Fruit fly (Drosophila melanogaster): ENCODE results near the gene Ugt316A1.

Gene Ugt316A1

dm6 chr3L:19041665-19042385, 20.8 kb downstream of the Ugt316A1 start:
- TF ChIP-seq pan (optimal IDR thresholded peaks at IDR 0.05) (no peak), woc (GFP tag; optimal IDR thresholded peaks at IDR 0.05) (peak; percentile 72), sage (GFP tag; optimal IDR thresholded peaks at IDR 0.05) (peak; percentile 70), OdsH (GFP tag; optimal IDR thresholded peaks at IDR 0.05) (peak; percentile 84), ey (GFP tag; optimal IDR thresholded peaks at IDR 0.05) (peak; percentile 72), usp (GFP tag; optimal IDR thresholded peaks at IDR 0.05) (no peak), dmrt93B (GFP tag; optimal IDR thresholded peaks at IDR 0.05) (peak; percentile 56), Mio (GFP tag; optimal IDR thresholded peaks at IDR 0.05) (no peak), foxo (GFP tag; optimal IDR thresholded peaks at IDR 0.05) (peak in 1 of 2 experiments; percentile 79), fru (GFP tag; optimal IDR thresholded peaks at IDR 0.05) (peak; percentile 84), h (GFP tag; optimal IDR thresholded peaks at IDR 0.05) (peak; percentile 83), CG9705 (GFP tag; optimal IDR thresholded peaks at IDR 0.05) (peak; percentile 13), br (GFP tag; optimal IDR thresholded peaks at IDR 0.05) (peak; percentile 72), dl (GFP tag; optimal IDR thresholded peaks at IDR 0.05; ENCODE audit: insufficient read depth in 1 of 2, partially characterized antibody in 2 of 2) (no peak), Hr83 (GFP tag; optimal IDR thresholded peaks at IDR 0.05; ENCODE audit: poor library complexity, severe bottlenecking) (peak; percentile 27), HLH106 (tag; optimal IDR thresholded peaks at IDR 0.05) (peak; percentile 74), Sp1 (GFP tag; optimal IDR thresholded peaks at IDR 0.05) (peak; percentile 79), Myc (optimal IDR thresholded peaks at IDR 0.05) (no peak), Rel (GFP tag; optimal IDR thresholded peaks at IDR 0.05) (peak; percentile 62), Rel (tag; optimal IDR thresholded peaks at IDR 0.05) (no peak), Dfd (GFP tag; optimal IDR thresholded peaks at IDR 0.05) (no peak), tai (GFP tag; optimal IDR thresholded peaks at IDR 0.05) (peak; percentile 63), brk (GFP tag; optimal IDR thresholded peaks at IDR 0.05) (peak; percentile 3), rgr (GFP tag; optimal IDR thresholded peaks at IDR 0.05) (peak; percentile 58), Abd-B (GFP tag; optimal IDR thresholded peaks at IDR 0.05) (no peak), CG32264 (GFP tag; optimal IDR thresholded peaks at IDR 0.05) (peak; percentile 31), Hnf4 (GFP tag; optimal IDR thresholded peaks at IDR 0.05) (peak; percentile 23), psq (GFP tag; optimal IDR thresholded peaks at IDR 0.05) (peak; percentile 86), Dif (GFP tag; optimal IDR thresholded peaks at IDR 0.05; ENCODE audit: partially characterized antibody) (peak; percentile 29), sv (GFP tag; optimal IDR thresholded peaks at IDR 0.05) (peak; percentile 20)

DNA sequence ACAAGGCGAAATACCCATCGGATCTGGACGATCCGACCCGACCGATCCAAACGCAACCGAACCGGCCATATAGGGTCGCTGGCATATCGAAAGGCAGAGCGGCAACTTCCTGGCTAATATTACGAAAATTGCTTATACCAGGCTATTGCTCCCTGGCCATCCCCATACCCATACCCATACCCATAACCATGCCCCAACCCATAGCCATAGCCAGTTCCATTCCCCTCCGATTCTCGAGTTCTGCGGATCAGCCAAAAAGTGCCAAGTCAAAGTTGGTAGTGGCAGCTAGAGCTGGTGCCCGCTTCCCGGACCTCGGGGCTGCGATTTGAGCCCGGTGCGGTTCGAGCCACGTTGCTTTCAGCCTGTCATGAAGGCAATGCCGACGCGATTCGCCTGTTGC, 21.5 kb downstream of the Ugt316A1 start:
- TF ChIP-seq dl (GFP tag; optimal IDR thresholded peaks at IDR 0.05; ENCODE audit: insufficient read depth in 1 of 2, partially characterized antibody in 2 of 2) (peak in 1 of 2 experiments; percentile 41), CrebA (GFP tag; optimal IDR thresholded peaks at IDR 0.05; ENCODE audit: borderline replicate concordance) (peak; percentile 23), Vsx2 (GFP tag; optimal IDR thresholded peaks at IDR 0.05; ENCODE audit: partially characterized antibody) (peak; percentile 73), sage (GFP tag; optimal IDR thresholded peaks at IDR 0.05) (no peak), tai (GFP tag; optimal IDR thresholded peaks at IDR 0.05) (no peak)

DNA sequence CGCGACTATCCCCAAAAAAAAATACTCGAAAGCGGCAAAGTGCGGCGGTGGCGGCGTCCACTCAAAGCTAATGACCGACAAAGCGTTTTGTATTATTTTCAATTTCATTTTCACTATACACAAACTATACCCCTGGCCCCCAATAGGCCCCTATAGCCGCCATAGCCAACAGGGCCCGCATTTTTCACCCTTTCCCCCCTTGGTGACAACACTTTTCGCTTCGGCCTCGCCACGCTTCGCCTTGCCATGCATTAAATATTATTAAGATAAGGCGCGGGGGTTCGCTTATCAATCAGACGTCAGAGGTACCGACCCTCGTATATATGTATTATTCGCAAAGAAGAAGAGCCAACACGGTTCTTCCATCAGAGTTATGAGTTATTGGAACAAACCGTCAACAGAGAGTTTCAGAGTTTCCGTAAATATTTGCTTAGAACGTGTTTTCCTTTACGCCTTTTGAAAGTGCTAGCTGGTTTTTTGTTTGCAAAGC, 22.4 kb downstream of the Ugt316A1 start:
- no peak for TF ChIP-seq OdsH (GFP tag; optimal IDR thresholded peaks at IDR 0.05)
- no peak for TF ChIP-seq dl (GFP tag; optimal IDR thresholded peaks at IDR 0.05; ENCODE audit: insufficient read depth in 1 of 2, partially characterized antibody in 2 of 2)
- TF ChIP-seq fru (GFP tag; optimal IDR thresholded peaks at IDR 0.05): no peak
- TF ChIP-seq Myc (optimal IDR thresholded peaks at IDR 0.05): no peak
- TF ChIP-seq Mio (GFP tag; optimal IDR thresholded peaks at IDR 0.05): no peak
- TF ChIP-seq sage (GFP tag; optimal IDR thresholded peaks at IDR 0.05): no peak
- no peak for TF ChIP-seq rgr (GFP tag; optimal IDR thresholded peaks at IDR 0.05)
- TF ChIP-seq Hnf4 (GFP tag; optimal IDR thresholded peaks at IDR 0.05): no peak
- TF ChIP-seq Vsx2 (GFP tag; optimal IDR thresholded peaks at IDR 0.05; ENCODE audit: partially characterized antibody): no peak
- TF ChIP-seq Hr83 (GFP tag; optimal IDR thresholded peaks at IDR 0.05; ENCODE audit: poor library complexity, severe bottlenecking): no peak
- TF ChIP-seq h (GFP tag; optimal IDR thresholded peaks at IDR 0.05): peak; percentile 83
- TF ChIP-seq dmrt93B (GFP tag; optimal IDR thresholded peaks at IDR 0.05): no peak
- no peak for TF ChIP-seq Hr78 (GFP tag; optimal IDR thresholded peaks at IDR 0.05)
- TF ChIP-seq usp (GFP tag; optimal IDR thresholded peaks at IDR 0.05): no peak
- no peak for TF ChIP-seq dsf (GFP tag; optimal IDR thresholded peaks at IDR 0.05; ENCODE audit: borderline replicate concordance)
- no peak for TF ChIP-seq CG9705 (GFP tag; optimal IDR thresholded peaks at IDR 0.05)
- no peak for TF ChIP-seq Jra (GFP tag; optimal IDR thresholded peaks at IDR 0.05)
- TF ChIP-seq pan (optimal IDR thresholded peaks at IDR 0.05): no peak
- no peak for TF ChIP-seq GATAd (GFP tag; optimal IDR thresholded peaks at IDR 0.05)
- TF ChIP-seq ey (GFP tag; optimal IDR thresholded peaks at IDR 0.05): no peak
- TF ChIP-seq sv (GFP tag; optimal IDR thresholded peaks at IDR 0.05): no peak
- TF ChIP-seq Sp1 (GFP tag; optimal IDR thresholded peaks at IDR 0.05): no peak
- peak; percentile 3 for TF ChIP-seq br (GFP tag; optimal IDR thresholded peaks at IDR 0.05)
- TF ChIP-seq brk (GFP tag; optimal IDR thresholded peaks at IDR 0.05): no peak
- no peak for TF ChIP-seq lola (GFP tag; optimal IDR thresholded peaks at IDR 0.05)
- TF ChIP-seq Rel (GFP tag; optimal IDR thresholded peaks at IDR 0.05): no peak
- peak; percentile 5 for TF ChIP-seq Rel (tag; optimal IDR thresholded peaks at IDR 0.05)
- no peak for TF ChIP-seq foxo (GFP tag; optimal IDR thresholded peaks at IDR 0.05)
- peak; percentile 5 for TF ChIP-seq psq (GFP tag; optimal IDR thresholded peaks at IDR 0.05)
- TF ChIP-seq CrebA (GFP tag; optimal IDR thresholded peaks at IDR 0.05; ENCODE audit: borderline replicate concordance): no peak
- TF ChIP-seq tai (GFP tag; optimal IDR thresholded peaks at IDR 0.05): no peak
- TF ChIP-seq jim (GFP tag; optimal IDR thresholded peaks at IDR 0.05): no peak
- no peak for TF ChIP-seq woc (GFP tag; optimal IDR thresholded peaks at IDR 0.05)
- TF ChIP-seq N (GFP tag; optimal IDR thresholded peaks at IDR 0.05): no peak
